Fruit fly (Drosophila melanogaster) whole organism, prepupa: ENCODE results near the gene Tl.

Experiments
- Blimp-1 ChIP-seq: fragments of 200-800 bp; sonication (Bioruptor generic); optimal IDR thresholded peaks from 3 replicates; lab custom pipeline; 2017; ENCODE audit warnings: missing biosample characterization, missing genetic modification characterization, mild to moderate bottlenecking, moderate library complexity, missing genetic modification reagents
- CG10631 ChIP-seq: fragments of 200-800 bp; sonication (Bioruptor generic); optimal IDR thresholded peaks from 2 replicates; lab custom pipeline; 2016; ENCODE audit warnings: missing biosample characterization, missing genetic modification characterization
- CG10669 ChIP-seq: fragments of 200-800 bp; sonication (Bioruptor generic); optimal IDR thresholded peaks from 3 replicates; lab custom pipeline; 2018; ENCODE audit warnings: missing biosample characterization, mild to moderate bottlenecking, missing genetic modification characterization, moderate library complexity
- CG11902 ChIP-seq: fragments of 200-800 bp; sonication (Bioruptor generic); optimal IDR thresholded peaks from 3 replicates; lab custom pipeline; 2016; ENCODE audit warnings: missing biosample characterization, missing genetic modification characterization
- CG15336 ChIP-seq: fragments of 200-800 bp; sonication (Bioruptor generic); IDR thresholded peaks from 2 replicates; pipeline ENCODE4 v1.3.6; 2022; ENCODE audit warnings: missing biosample characterization, missing genetic modification characterization
- CG3032 ChIP-seq: fragments of 200-800 bp; optimal IDR thresholded peaks from 2 replicates; lab custom pipeline; 2019; ENCODE audit warnings: missing biosample characterization, mild to moderate bottlenecking, missing genetic modification characterization, moderate library complexity
- CG31627 ChIP-seq: fragments of 200-800 bp; sonication (Bioruptor generic); optimal IDR thresholded peaks from 3 replicates; lab custom pipeline; 2016; ENCODE audit warnings: missing biosample characterization, missing genetic modification characterization
- CG32006 ChIP-seq: fragments of 200-800 bp; sonication (Bioruptor generic); optimal IDR thresholded peaks from 3 replicates; lab custom pipeline; 2017; ENCODE audit warnings: missing biosample characterization, mild to moderate bottlenecking, missing genetic modification characterization
- CG34406 ChIP-seq: fragments of 200-800 bp; sonication (Bioruptor generic); optimal IDR thresholded peaks from 3 replicates; lab custom pipeline; 2016; ENCODE audit warnings: missing biosample characterization, missing genetic modification characterization
- CG3919 ChIP-seq: fragments of 200-800 bp; sonication (Bioruptor generic); optimal IDR thresholded peaks from 3 replicates; lab custom pipeline; 2016; ENCODE audit warnings: missing biosample characterization, missing genetic modification characterization
- CG4318 ChIP-seq: fragments of 200-800 bp; sonication (Bioruptor generic); optimal IDR thresholded peaks from 3 replicates; lab custom pipeline; 2017; ENCODE audit warnings: missing biosample characterization, mild to moderate bottlenecking, missing genetic modification characterization
- CG6163 ChIP-seq: fragments of 200-800 bp; sonication (Bioruptor generic); IDR thresholded peaks from 3 replicates; pipeline ENCODE4 v1.3.6; 2022; ENCODE audit warnings: missing biosample characterization, missing genetic modification characterization
- CG6792 ChIP-seq: fragments of 200-800 bp; sonication (Bioruptor generic); optimal IDR thresholded peaks from 3 replicates; lab custom pipeline; 2016; ENCODE audit warnings: missing biosample characterization, missing genetic modification characterization
- CG6808 ChIP-seq: fragments of 200-800 bp; sonication (Bioruptor generic); optimal IDR thresholded peaks from 3 replicates; lab custom pipeline; 2017; ENCODE audit warnings: missing biosample characterization, missing genetic modification characterization, mild to moderate bottlenecking, moderate library complexity, missing genetic modification reagents
- CG8119 ChIP-seq: fragments of 200-800 bp; sonication (Bioruptor generic); IDR thresholded peaks from 3 replicates; pipeline ENCODE4 v1.3.6; 2022; ENCODE audit warnings: missing biosample characterization, missing genetic modification characterization
- CG8319 ChIP-seq: fragments of 200-800 bp; sonication (Bioruptor generic); optimal IDR thresholded peaks from 3 replicates; lab custom pipeline; 2016; ENCODE audit warnings: missing biosample characterization, missing genetic modification characterization
- CG8632 ChIP-seq: fragments of 200-800 bp; sonication (Bioruptor generic); optimal IDR thresholded peaks from 3 replicates; lab custom pipeline; 2016; ENCODE audit warnings: missing biosample characterization, missing genetic modification characterization
- CG9139 ChIP-seq: fragments of 200-800 bp; sonication (Bioruptor generic); optimal IDR thresholded peaks from 3 replicates; lab custom pipeline; 2017; ENCODE audit warnings: missing biosample characterization, mild to moderate bottlenecking, missing genetic modification characterization
- Eip78C ChIP-seq: fragments of 200-800 bp; sonication (Bioruptor generic); peaks from one replicate; lab custom pipeline; 2016; ENCODE audit warnings: missing biosample characterization, missing genetic modification characterization
- Ets21C ChIP-seq: fragments of 200-800 bp; sonication (Bioruptor generic); optimal IDR thresholded peaks from 3 replicates; lab custom pipeline; 2016; ENCODE audit warnings: missing biosample characterization, missing genetic modification characterization
- Gug ChIP-seq: fragments of 200-800 bp; sonication (Bioruptor generic); IDR thresholded peaks from 2 replicates; pipeline ENCODE4 v1.3.6; 2022; ENCODE audit warnings: missing biosample characterization, missing genetic modification characterization
- Hr39 ChIP-seq: fragments of 200-800 bp; sonication (Bioruptor generic); optimal IDR thresholded peaks from 2 replicates; lab custom pipeline; 2016; ENCODE audit warnings: missing biosample characterization, missing genetic modification characterization
- Hr4 ChIP-seq: fragments of 200-800 bp; sonication (Bioruptor generic); optimal IDR thresholded peaks from 3 replicates; lab custom pipeline; 2016; ENCODE audit warnings: missing biosample characterization, missing genetic modification characterization
- Met ChIP-seq: fragments of 200-800 bp; sonication (Bioruptor generic); optimal IDR thresholded peaks from 3 replicates; lab custom pipeline; 2016; ENCODE audit warnings: missing biosample characterization, missing genetic modification characterization
- OdsH ChIP-seq: fragments of 200-800 bp; sonication (Bioruptor generic); optimal IDR thresholded peaks from 3 replicates; lab custom pipeline; 2016; ENCODE audit warnings: missing biosample characterization, missing genetic modification characterization
- Smox ChIP-seq: fragments of 200-800 bp; sonication (Bioruptor generic); optimal IDR thresholded peaks from 3 replicates; lab custom pipeline; 2016; ENCODE audit warnings: missing biosample characterization, missing genetic modification characterization
- Sox102F ChIP-seq: fragments of 200-800 bp; sonication (Bioruptor generic); optimal IDR thresholded peaks from 2 replicates; lab custom pipeline; 2016; ENCODE audit warnings: missing biosample characterization, mild to moderate bottlenecking, missing genetic modification characterization
- Sox14 ChIP-seq: fragments of 200-800 bp; sonication (Bioruptor generic); optimal IDR thresholded peaks from 3 replicates; lab custom pipeline; 2016; ENCODE audit warnings: missing biosample characterization, missing genetic modification characterization
- Sox15 ChIP-seq: fragments of 200-800 bp; sonication (Bioruptor generic); optimal IDR thresholded peaks from 3 replicates; lab custom pipeline; 2016; ENCODE audit warnings: missing biosample characterization, missing genetic modification characterization
- acj6 ChIP-seq: fragments of 200-800 bp; sonication (Bioruptor generic); optimal IDR thresholded peaks from 3 replicates; lab custom pipeline; 2016; ENCODE audit warnings: missing biosample characterization, missing genetic modification characterization
- dac ChIP-seq: fragments of 200-800 bp; sonication (Bioruptor generic); optimal IDR thresholded peaks from 2 replicates; lab custom pipeline; 2017; ENCODE audit warnings: missing biosample characterization, mild to moderate bottlenecking, missing genetic modification characterization
- esn ChIP-seq: fragments of 200-800 bp; sonication (Bioruptor generic); optimal IDR thresholded peaks from 2 replicates; lab custom pipeline; 2016; ENCODE audit warnings: missing biosample characterization, mild to moderate bottlenecking, missing genetic modification characterization, moderate library complexity
- fd59A ChIP-seq: fragments of 200-800 bp; sonication (Bioruptor generic); optimal IDR thresholded peaks from 2 replicates; lab custom pipeline; 2017; ENCODE audit warnings: missing biosample characterization, mild to moderate bottlenecking, missing genetic modification characterization, missing genetic modification reagents
- fkh ChIP-seq: fragments of 200-800 bp; sonication (Bioruptor generic); optimal IDR thresholded peaks from 3 replicates; lab custom pipeline; 2017; ENCODE audit warnings: missing biosample characterization, mild to moderate bottlenecking, missing genetic modification characterization, moderate library complexity
- lz ChIP-seq: fragments of 200-800 bp; sonication (Bioruptor generic); optimal IDR thresholded peaks from 3 replicates; lab custom pipeline; 2016; ENCODE audit warnings: missing biosample characterization, missing genetic modification characterization
- pdm3 ChIP-seq: fragments of 200-800 bp; sonication (Bioruptor generic); optimal IDR thresholded peaks from 3 replicates; lab custom pipeline; 2016; ENCODE audit warnings: missing biosample characterization, missing genetic modification characterization
- svp ChIP-seq: fragments of 200-800 bp; sonication (Bioruptor generic); peaks from one replicate; lab custom pipeline; 2016; ENCODE audit warnings: missing biosample characterization, missing genetic modification characterization
- topi ChIP-seq: fragments of 200-800 bp; sonication (Bioruptor generic); optimal IDR thresholded peaks from 3 replicates; lab custom pipeline; 2016; ENCODE audit warnings: missing biosample characterization, missing genetic modification characterization
- vri ChIP-seq: fragments of 200-800 bp; sonication (Bioruptor generic); optimal IDR thresholded peaks from 3 replicates; lab custom pipeline; 2016; ENCODE audit warnings: missing biosample characterization, mild to moderate bottlenecking, missing genetic modification characterization

The Tl gene

DNA sequence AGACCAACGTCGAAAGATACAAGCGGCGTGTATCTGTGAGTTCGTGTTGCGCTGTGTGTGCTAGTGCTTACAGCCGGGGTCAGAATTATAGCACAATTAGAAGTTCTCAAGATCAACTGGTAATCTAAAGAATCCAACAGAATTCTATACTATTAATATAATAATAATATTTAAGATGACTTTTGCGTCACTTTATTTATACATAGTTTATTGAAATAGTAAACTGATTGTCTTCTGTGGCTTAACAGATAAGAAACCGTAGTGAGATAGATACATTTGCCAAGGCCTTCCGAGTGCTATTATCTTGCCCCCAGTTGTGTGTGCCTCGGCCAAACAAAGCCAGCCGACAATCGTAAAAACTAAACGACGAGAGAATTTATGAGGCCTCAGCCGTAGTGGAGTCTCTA is 87.4 kb downstream of the Tl start (continued):
- TF ChIP-seq CG32006 (GFP tag; lab: Kevin White, UChicago) (peak; percentile 83), Blimp-1 (no peak), CG34406 (GFP tag; lab: Kevin White, UChicago) (peak; percentile 65), CG8632 (GFP tag; lab: Kevin White, UChicago) (peak; percentile 59), Gug (GFP tag; lab: Robert Waterston, UW) (peak; percentile 67), topi (GFP tag; lab: Kevin White, UChicago) (peak; percentile 27), Hr39 (peak; percentile 23), Sox15 (GFP tag; lab: Kevin White, UChicago) (no peak), CG8319 (no peak), CG10669 (GFP tag; lab: Kevin White, UChicago) (peak; percentile 75), CG6808 (GFP tag; lab: Kevin White, UChicago) (peak; percentile 88), svp (GFP tag; lab: Kevin White, UChicago) (peak; percentile 52), Met (GFP tag; lab: Kevin White, UChicago) (peak; percentile 41), CG15336 (GFP tag; lab: Robert Waterston, UW) (peak; percentile 87), CG6163 (GFP tag; lab: Robert Waterston, UW) (peak; percentile 84), Sox102F (GFP tag; lab: Kevin White, UChicago) (peak; percentile 50), CG4318 (GFP tag; lab: Kevin White, UChicago) (peak; percentile 53), CG3919 (peak; percentile 65), fd59A (peak; percentile 66), CG11902 (GFP tag; lab: Kevin White, UChicago) (peak; percentile 13), OdsH (GFP tag; lab: Kevin White, UChicago) (peak; percentile 74), esn (GFP tag; lab: Kevin White, UChicago) (peak; percentile 63), lz (GFP tag; lab: Kevin White, UChicago) (peak; percentile 42), CG10631 (GFP tag; lab: Kevin White, UChicago) (peak; percentile 84)

- no peak for TF ChIP-seq Smox
- TF ChIP-seq topi (GFP tag; lab: Kevin White, UChicago), result no peak
- TF ChIP-seq OdsH (GFP tag; lab: Kevin White, UChicago), result no peak
- TF ChIP-seq Eip78C (GFP tag; lab: Kevin White, UChicago), result peak; percentile 31
Measured at dm6 chr3R:26887155-26887554, 88.3 kb downstream of the Tl start.

DNA sequence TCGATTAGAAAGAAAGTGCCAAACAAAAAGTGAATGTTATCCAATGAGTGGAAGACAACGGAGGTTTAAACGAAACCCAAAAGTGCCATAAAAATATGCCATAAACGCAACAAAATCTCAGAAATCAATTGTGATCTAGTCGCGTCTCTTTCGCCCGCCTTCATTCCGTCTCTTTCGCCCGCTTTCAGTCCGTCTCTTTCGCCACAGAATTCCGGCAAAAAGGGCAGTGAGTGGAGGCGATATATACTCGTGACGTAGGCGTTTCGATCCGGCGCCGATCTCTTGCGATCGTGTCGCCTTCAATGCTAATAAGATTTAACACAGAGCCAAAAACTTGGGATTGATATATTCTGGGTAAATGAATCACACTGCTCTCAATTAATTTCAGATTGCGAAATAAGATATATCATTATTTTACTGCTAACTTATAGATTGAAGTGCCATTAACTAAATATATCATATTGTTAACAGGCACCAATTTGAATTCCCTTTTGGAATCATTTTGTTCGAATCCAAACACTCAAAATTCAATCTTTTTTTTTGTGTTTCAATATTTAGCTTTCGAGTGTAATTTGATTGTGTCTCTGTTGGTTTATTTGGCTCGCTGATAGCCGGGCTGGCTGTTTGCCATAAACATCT is 89.4 kb downstream of the Tl start:
- TF ChIP-seq OdsH (GFP tag; lab: Kevin White, UChicago), result no peak
- peak; percentile 50 for TF ChIP-seq Hr4 (GFP tag; lab: Kevin White, UChicago)
- TF ChIP-seq Sox102F (GFP tag; lab: Kevin White, UChicago), result peak; percentile 30
- peak; percentile 62 for TF ChIP-seq topi (GFP tag; lab: Kevin White, UChicago)
- peak; percentile 13 for TF ChIP-seq pdm3 (GFP tag; lab: Kevin White, UChicago)
- TF ChIP-seq CG34406 (GFP tag; lab: Kevin White, UChicago), result peak; percentile 0
- TF ChIP-seq CG4318 (GFP tag; lab: Kevin White, UChicago), result no peak
- TF ChIP-seq esn (GFP tag; lab: Kevin White, UChicago), result peak; percentile 66
- peak; percentile 5 for TF ChIP-seq acj6 (GFP tag; lab: Kevin White, UChicago)
- TF ChIP-seq Smox, result peak; percentile 52
- TF ChIP-seq svp (GFP tag; lab: Kevin White, UChicago), result peak; percentile 88
- peak; percentile 54 for TF ChIP-seq Hr39
- TF ChIP-seq CG6792 (GFP tag; lab: Kevin White, UChicago), result peak; percentile 28
- peak; percentile 45 for TF ChIP-seq CG32006 (GFP tag; lab: Kevin White, UChicago)
- TF ChIP-seq fkh (GFP tag; lab: Kevin White, UChicago), result peak; percentile 13
- peak; percentile 12 for TF ChIP-seq Sox14
- TF ChIP-seq Met (GFP tag; lab: Kevin White, UChicago), result peak; percentile 62
- TF ChIP-seq Eip78C (GFP tag; lab: Kevin White, UChicago), result peak; percentile 86
- no peak for TF ChIP-seq dac (GFP tag; lab: Kevin White, UChicago)
- peak; percentile 29 for TF ChIP-seq Ets21C
- peak; percentile 41 for TF ChIP-seq lz (GFP tag; lab: Kevin White, UChicago)
- TF ChIP-seq vri (GFP tag; lab: Kevin White, UChicago), result peak; percentile 50
- TF ChIP-seq CG11902 (GFP tag; lab: Kevin White, UChicago), result no peak
- TF ChIP-seq CG31627 (GFP tag; lab: Kevin White, UChicago), result peak; percentile 57
- no peak for TF ChIP-seq CG3032 (tag; lab: Kevin White, UChicago)
- peak; percentile 25; the same call in 1 of the 3 replicates for TF ChIP-seq CG8119 (GFP tag; lab: Robert Waterston, UW)
- TF ChIP-seq CG15336 (GFP tag; lab: Robert Waterston, UW), result peak; percentile 41; the same call in 1 of the 2 replicates
- no peak for TF ChIP-seq Sox15 (GFP tag; lab: Kevin White, UChicago)
- TF ChIP-seq CG9139, result no peak
- TF ChIP-seq, all 60 proteins: peak for 22
